Worm (Caenorhabditis elegans) whole organism, young adult: ENCODE data around the gene mrpl-39.

Experiments
- C06A6.2 ChIP-seq: fragments of 200-800 bp; sonication (Bioruptor generic); conservative IDR thresholded peaks from 2 replicates; pipeline ENCODE4 v1.3.6; 2022; ENCODE audit warnings: missing genetic modification characterization, missing compliant biosample characterization
- F57A8.1 ChIP-seq: fragments of 200-800 bp; sonication (Bioruptor generic); optimal IDR thresholded peaks from 2 replicates; lab custom pipeline; 2018; ENCODE audit warnings: mild to moderate bottlenecking, missing genetic modification characterization, moderate library complexity, missing compliant biosample characterization
- K11D2.4 ChIP-seq: fragments of 200-800 bp; sonication (Bioruptor generic); IDR thresholded peaks from 2 replicates; pipeline ENCODE4 v1.3.6; 2022; ENCODE audit warnings: missing genetic modification reagents, missing genetic modification characterization, missing compliant biosample characterization
- K12H6.12 ChIP-seq: fragments of 200-800 bp; sonication (Bioruptor generic); optimal IDR thresholded peaks from 2 replicates; lab custom pipeline; 2018; ENCODE audit warnings: mild to moderate bottlenecking, missing genetic modification characterization, missing compliant biosample characterization
- T07F8.4 ChIP-seq: sonication (generic microtip); optimal IDR thresholded peaks from 2 replicates; lab custom pipeline; 2016; ENCODE audit warnings: mild to moderate bottlenecking, missing genetic modification characterization, moderate library complexity, missing compliant biosample characterization
- Y56A3A.18 ChIP-seq: fragments of 200-800 bp; sonication (Bioruptor generic); IDR thresholded peaks from 2 replicates; pipeline ENCODE4 v1.3.6; 2022; ENCODE audit warnings: missing genetic modification reagents, missing genetic modification characterization, missing compliant biosample characterization
- ama-1 ChIP-seq, 3 experiments: fragments of 150-350 bp in 1 of 3; sonication (generic microtip) in 2 of 3; optimal IDR thresholded peaks; 2 replicates each; lab custom pipeline; 2014 to 2018; ENCODE audit warnings: missing biosample characterization in 2 of 3, missing genetic modification characterization in 2 of 3, missing genetic modification reagents in 2 of 3
- aptf-3 ChIP-seq: fragments of 200-800 bp; sonication (Bioruptor generic); IDR thresholded peaks from 2 replicates; pipeline ENCODE4 v1.3.6; 2022; ENCODE audit warnings: missing genetic modification characterization, missing compliant biosample characterization
- attf-3 ChIP-seq: fragments of 200-800 bp; sonication (Bioruptor generic); conservative IDR thresholded peaks from 2 replicates; pipeline ENCODE4 v1.3.6; 2022; ENCODE audit warnings: missing genetic modification reagents, missing genetic modification characterization, missing compliant biosample characterization
- ccch-3 ChIP-seq: fragments of 200-800 bp; sonication (Bioruptor generic); optimal IDR thresholded peaks from 2 replicates; lab custom pipeline; 2018; ENCODE audit warnings: mild to moderate bottlenecking, missing genetic modification characterization, missing compliant biosample characterization
- cebp-1 ChIP-seq, 2 experiments: fragments of 200-800 bp in 1 of 2; sonication (Bioruptor generic) in 1 of 2; sonication (generic microtip) in 1 of 2; IDR thresholded peaks in 1 of 2; optimal IDR thresholded peaks in 1 of 2; 2 replicates each; pipeline versions ENCODE4 v1.3.6 to Lab custom; 2017 to 2022; ENCODE audit warnings: missing compliant biosample characterization in 2 of 2, missing genetic modification characterization in 2 of 2, mild to moderate bottlenecking in 1 of 2, missing genetic modification reagents in 1 of 2, moderate library complexity in 1 of 2
- ceh-27 ChIP-seq: fragments of 200-800 bp; sonication (Bioruptor generic); optimal IDR thresholded peaks from 2 replicates; lab custom pipeline; 2018; ENCODE audit warnings: mild to moderate bottlenecking, missing genetic modification characterization, moderate library complexity, missing compliant biosample characterization
- ceh-91 ChIP-seq: fragments of 200-800 bp; sonication (Bioruptor generic); IDR thresholded peaks from 2 replicates; pipeline ENCODE4 v1.3.6; 2022; ENCODE audit warnings: missing genetic modification reagents, missing genetic modification characterization, missing compliant biosample characterization
- chd-7 ChIP-seq: sonication (generic microtip); optimal IDR thresholded peaks from 2 replicates; lab custom pipeline; 2016; ENCODE audit warnings: mild to moderate bottlenecking, missing genetic modification characterization, moderate library complexity, missing compliant biosample characterization
- die-1 ChIP-seq: sonication (generic microtip); optimal IDR thresholded peaks from 2 replicates; lab custom pipeline; 2016; ENCODE audit warnings: missing genotype, mild to moderate bottlenecking, missing genetic modification characterization, missing compliant biosample characterization
- dox-1 ChIP-seq: fragments of 200-800 bp; sonication (Bioruptor generic); IDR thresholded peaks from 2 replicates; pipeline ENCODE4 v1.3.6; 2022; ENCODE audit warnings: missing genetic modification reagents, missing genetic modification characterization, missing compliant biosample characterization
- dpff-1 ChIP-seq: sonication (generic microtip); optimal IDR thresholded peaks from 2 replicates; lab custom pipeline; 2017; ENCODE audit warnings: mild to moderate bottlenecking, missing genetic modification characterization, missing compliant biosample characterization
- hlh-12 ChIP-seq: sonication (generic microtip); optimal IDR thresholded peaks from 2 replicates; lab custom pipeline; 2016; ENCODE audit warnings: missing genetic modification characterization, missing compliant biosample characterization
- hlh-26 ChIP-seq: fragments of 200-800 bp; sonication (Bioruptor generic); conservative IDR thresholded peaks from 2 replicates; pipeline ENCODE4 v1.3.6; 2022; ENCODE audit warnings: missing genetic modification reagents, missing genetic modification characterization, missing compliant biosample characterization
- hsf-1 ChIP-seq: fragments of 200-800 bp; sonication (Bioruptor generic); IDR thresholded peaks from 2 replicates; pipeline ENCODE4 v1.3.6; 2022; ENCODE audit warnings: missing genetic modification reagents, missing genetic modification characterization, missing compliant biosample characterization
- let-526 ChIP-seq: fragments of 200-800 bp; sonication (Bioruptor generic); IDR thresholded peaks from 2 replicates; pipeline ENCODE4 v1.3.6; 2022; ENCODE audit warnings: missing genetic modification reagents, missing genetic modification characterization, missing compliant biosample characterization
- lin-40 ChIP-seq: sonication (generic microtip); optimal IDR thresholded peaks from 2 replicates; lab custom pipeline; 2016; ENCODE audit warnings: missing genetic modification characterization, mild to moderate bottlenecking, missing compliant biosample characterization, missing genotype, missing genetic modification reagents
- lin-54 ChIP-seq: fragments of 200-800 bp; sonication (Bioruptor generic); optimal IDR thresholded peaks from 2 replicates; lab custom pipeline; 2018; ENCODE audit warnings: mild to moderate bottlenecking, missing genetic modification characterization, missing compliant biosample characterization
- madf-10 ChIP-seq: sonication (generic microtip); optimal IDR thresholded peaks from 2 replicates; lab custom pipeline; 2016; ENCODE audit warnings: mild to moderate bottlenecking, missing genetic modification characterization, missing compliant biosample characterization
- mcd-1 ChIP-seq: fragments of 200-800 bp; sonication (Bioruptor generic); IDR thresholded peaks from 2 replicates; pipeline ENCODE4 v1.3.6; 2022; ENCODE audit warnings: missing genetic modification reagents, missing genetic modification characterization, missing compliant biosample characterization
- mel-28 ChIP-seq: sonication (generic microtip); optimal IDR thresholded peaks from 2 replicates; lab custom pipeline; 2016; ENCODE audit warnings: borderline replicate concordance, mild to moderate bottlenecking, missing genetic modification characterization, missing compliant biosample characterization
- nfyb-1 ChIP-seq: fragments of 200-800 bp; sonication (Bioruptor generic); IDR thresholded peaks from 2 replicates; pipeline ENCODE4 v1.3.6; 2022; ENCODE audit warnings: missing genetic modification reagents, missing genetic modification characterization, missing compliant biosample characterization
- nhr-179 ChIP-seq: sonication (generic microtip); optimal IDR thresholded peaks from 2 replicates; lab custom pipeline; 2016; ENCODE audit warnings: mild to moderate bottlenecking, missing genetic modification characterization, missing compliant biosample characterization
- nhr-80 ChIP-seq: sonication (generic microtip); optimal IDR thresholded peaks from 2 replicates; lab custom pipeline; 2016; ENCODE audit warnings: missing genetic modification characterization, missing compliant biosample characterization
- rcor-1 ChIP-seq: fragments of 200-800 bp; sonication (Bioruptor generic); IDR thresholded peaks from 2 replicates; pipeline ENCODE4 v1.3.6; 2022; ENCODE audit warnings: missing genetic modification reagents, missing genetic modification characterization, missing compliant biosample characterization
- sdz-38 ChIP-seq: sonication (generic microtip); optimal IDR thresholded peaks from 2 replicates; lab custom pipeline; 2016; ENCODE audit warnings: missing genotype, missing genetic modification characterization, missing compliant biosample characterization
- sea-2 ChIP-seq: fragments of 200-800 bp; sonication (Bioruptor generic); IDR thresholded peaks from 2 replicates; pipeline ENCODE4 v1.3.6; 2022; ENCODE audit warnings: missing genetic modification characterization, missing compliant biosample characterization
- snpc-1.1 ChIP-seq: sonication (generic microtip); optimal IDR thresholded peaks from 2 replicates; lab custom pipeline; 2017; ENCODE audit warnings: missing genetic modification characterization, mild to moderate bottlenecking, missing compliant biosample characterization, antibody characterized with exemption, moderate library complexity, missing genotype, missing genetic modification reagents; ENCODE audit not compliant: insufficient read depth
- somi-1 ChIP-seq: fragments of 200-800 bp; sonication (Bioruptor generic); optimal IDR thresholded peaks from 2 replicates; lab custom pipeline; 2018; ENCODE audit warnings: mild to moderate bottlenecking, missing genetic modification characterization, missing compliant biosample characterization
- sptf-2 ChIP-seq: fragments of 200-800 bp; sonication (Bioruptor generic); optimal IDR thresholded peaks from 2 replicates; lab custom pipeline; 2018; ENCODE audit warnings: mild to moderate bottlenecking, missing genetic modification characterization, missing compliant biosample characterization
- tbx-9 ChIP-seq: sonication (generic microtip); optimal IDR thresholded peaks from 2 replicates; lab custom pipeline; 2016; ENCODE audit warnings: borderline replicate concordance, missing genetic modification characterization, inconsistent platforms, missing compliant biosample characterization
- unc-62 ChIP-seq: fragments of 150-350 bp; optimal IDR thresholded peaks from 2 replicates; lab custom pipeline; 2014; ENCODE audit warnings: missing biosample characterization, missing genetic modification reagents, missing genetic modification characterization
- zfh-2 ChIP-seq: fragments of 200-800 bp; sonication (Bioruptor generic); conservative IDR thresholded peaks from 2 replicates; pipeline ENCODE4 v1.3.6; 2022; ENCODE audit warnings: missing genetic modification reagents, missing genetic modification characterization, missing compliant biosample characterization
- zim-3 ChIP-seq: sonication (generic microtip); optimal IDR thresholded peaks from 2 replicates; lab custom pipeline; 2017; ENCODE audit warnings: mild to moderate bottlenecking, missing genetic modification characterization, moderate library complexity, missing compliant biosample characterization
- ztf-22 ChIP-seq: fragments of 200-800 bp; sonication (Bioruptor generic); optimal IDR thresholded peaks from 2 replicates; lab custom pipeline; 2018; ENCODE audit warnings: mild to moderate bottlenecking, missing genetic modification characterization, moderate library complexity, missing compliant biosample characterization
- ztf-26 ChIP-seq: sonication (generic microtip); optimal IDR thresholded peaks from 2 replicates; lab custom pipeline; 2017; ENCODE audit warnings: missing genetic modification characterization, missing compliant biosample characterization
- ztf-3 ChIP-seq: fragments of 200-800 bp; sonication (Bioruptor generic); optimal IDR thresholded peaks from 2 replicates; lab custom pipeline; 2018; ENCODE audit warnings: mild to moderate bottlenecking, missing genetic modification characterization, missing compliant biosample characterization

Gene mrpl-39

DNA sequence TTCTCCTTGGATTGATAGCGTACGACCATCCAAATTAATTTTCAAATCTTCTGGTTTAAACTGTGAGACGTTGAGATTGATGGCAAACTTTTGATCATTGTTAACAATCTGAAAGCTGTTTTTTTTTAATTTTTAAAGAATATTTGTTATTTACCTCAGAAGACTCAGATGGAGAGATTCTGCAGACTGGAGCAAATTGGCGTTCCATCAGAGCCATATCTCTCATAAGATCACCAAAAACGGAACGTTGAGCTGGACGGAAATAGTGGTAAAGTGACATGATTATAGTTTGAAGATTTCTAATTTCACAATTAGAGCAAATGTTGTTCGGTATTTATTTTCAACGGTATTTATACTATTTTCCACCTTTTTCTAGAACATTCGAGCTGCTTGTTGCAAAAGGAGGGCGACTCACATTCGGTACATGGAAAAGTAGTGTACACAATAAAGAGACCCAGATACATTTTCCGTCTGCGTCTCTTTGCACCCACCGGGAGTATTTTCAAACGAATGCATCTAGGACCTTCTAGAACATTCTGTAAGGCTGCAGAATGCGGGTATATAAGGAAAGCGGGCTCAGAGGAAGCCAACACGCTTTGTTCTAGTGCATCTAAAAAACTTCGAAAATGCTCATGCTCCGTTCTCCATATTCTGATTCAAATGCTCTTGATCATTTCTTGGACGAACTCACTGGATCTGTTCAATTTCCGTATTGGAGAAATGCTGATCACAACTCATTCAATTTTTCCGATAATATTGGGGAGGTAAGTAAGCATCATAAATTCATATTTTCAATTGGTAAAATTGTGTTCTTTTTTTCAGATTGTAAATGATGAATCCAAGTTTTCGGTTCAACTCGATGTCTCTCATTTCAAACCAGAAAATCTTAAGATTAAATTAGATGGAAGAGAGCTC, 16.5 kb upstream of the mrpl-39 start, which contains the start of the genes hsp-16.2 and hsp-16.41 (continued):
- TF ChIP-seq nfyb-1 (peak; percentile 72; the same call in 1 of the 2 replicates), snpc-1.1 (no peak), mcd-1 (GFP tag; lab: Robert Waterston, UW) (peak; percentile 33; the same call in 1 of the 2 replicates), madf-10 (tag; lab: Kevin White, UChicago) (no peak), cebp-1 (GFP tag; IDR thresholded peaks at IDR 0.05; lab: Robert Waterston, UW) (no peak), cebp-1 (tag; optimal IDR thresholded peaks at IDR 0.05; lab: Kevin White, UChicago) (no peak), hlh-12 (tag; lab: Kevin White, UChicago) (no peak), dpff-1 (tag; lab: Kevin White, UChicago) (no peak), unc-62 (GFP tag; lab: Kevin White, UChicago) (no peak), mel-28 (no peak), rcor-1 (GFP tag; lab: Robert Waterston, UW) (no peak), ztf-26 (peak; percentile 59), K12H6.12 (tag; lab: Kevin White, UChicago) (peak; percentile 34), zim-3 (tag; lab: Kevin White, UChicago) (no peak), K11D2.4 (no peak), F57A8.1 (GFP tag; lab: Kevin White, UChicago) (no peak), sdz-38 (no peak), hlh-26 (GFP tag; lab: Robert Waterston, UW) (no peak), aptf-3 (GFP tag; lab: Robert Waterston, UW) (no peak), hsf-1 (GFP tag; lab: Robert Waterston, UW) (peak; percentile 92), die-1 (tag; lab: Kevin White, UChicago) (no peak), sea-2 (no peak), tbx-9 (tag; lab: Kevin White, UChicago) (no peak), nhr-80 (tag; lab: Kevin White, UChicago) (no peak), ceh-27 (peak; percentile 23), dox-1 (GFP tag; lab: Robert Waterston, UW) (peak; percentile 22; the same call in 1 of the 2 replicates), attf-3 (GFP tag; lab: Robert Waterston, UW) (no peak), ama-1 (optimal IDR thresholded peaks at IDR 0.05; lab: Kevin White, UChicago) (peak; percentile 3), ama-1 (GFP tag; optimal IDR thresholded peaks at IDR 0.05; lab: Kevin White, UChicago) (no peak), C06A6.2 (GFP tag; lab: Robert Waterston, UW) (no peak), ztf-22 (GFP tag; lab: Kevin White, UChicago) (no peak), ztf-3 (GFP tag; lab: Kevin White, UChicago) (no peak), T07F8.4 (tag; lab: Kevin White, UChicago) (no peak), ceh-91 (GFP tag; lab: Robert Waterston, UW) (no peak), somi-1 (GFP tag; lab: Kevin White, UChicago) (no peak)

ce11 chrV:1805724-1806316, 15.6 kb upstream of the mrpl-39 start:
- TF ChIP-seq sptf-2 (GFP tag; lab: Kevin White, UChicago) (peak; percentile 15), T07F8.4 (tag; lab: Kevin White, UChicago) (no peak), ceh-27 (no peak), hlh-26 (GFP tag; lab: Robert Waterston, UW) (no peak), lin-54 (no peak), ama-1 (optimal IDR thresholded peaks at IDR 0.05; lab: Kevin White, UChicago) (peak; percentile 29), ama-1 (GFP tag; optimal IDR thresholded peaks at IDR 0.05; lab: Kevin White, UChicago) (no peak), dox-1 (GFP tag; lab: Robert Waterston, UW) (peak; percentile 32; the same call in 1 of the 2 replicates), zfh-2 (GFP tag; lab: Robert Waterston, UW) (0 out of 2 replicates have a peak, but pooled peaks have one; percentile 35), ccch-3 (GFP tag; lab: Kevin White, UChicago) (no peak), let-526 (GFP tag; lab: Robert Waterston, UW) (no peak), chd-7 (tag; lab: Kevin White, UChicago) (no peak), Y56A3A.18 (GFP tag; lab: Robert Waterston, UW) (no peak), nhr-179 (tag; lab: Kevin White, UChicago) (no peak), ztf-26 (peak; percentile 14), lin-40 (no peak)
